Fruit fly (Drosophila melanogaster): Measurements from ENCODE around the gene cv.
A peak's percentile ranks its signal among the peaks of the same experiment; 100 is the strongest.

The cv gene

dm6 chrX:5705899-5706312 is 16.1 kb downstream of the cv start (continued):
- TF ChIP-seq D19A (tag; optimal IDR thresholded peaks at IDR 0.05) (peak; percentile 72), CG10267 (tag; optimal IDR thresholded peaks at IDR 0.05) (peak; percentile 63), kni (GFP tag; optimal IDR thresholded peaks at IDR 0.05) (no peak), CG30020 (tag; optimal IDR thresholded peaks at IDR 0.05) (no peak), CG12299 (tag; optimal IDR thresholded peaks at IDR 0.05) (peak; percentile 48), Kr (GFP tag; optimal IDR thresholded peaks at IDR 0.05) (no peak), gcm2 (GFP tag; optimal IDR thresholded peaks at IDR 0.05) (peak; percentile 15), grau (tag; optimal IDR thresholded peaks at IDR 0.05) (peak; percentile 81), exex (tag; optimal IDR thresholded peaks at IDR 0.05) (peak; percentile 50), CG13894 (tag; optimal IDR thresholded peaks at IDR 0.05) (peak; percentile 95), Dp (GFP tag; optimal IDR thresholded peaks at IDR 0.05) (no peak), nerfin-1 (tag; optimal IDR thresholded peaks at IDR 0.05) (peak; percentile 62), Lim3 (GFP tag; IDR thresholded peaks at IDR 0.05) (peak; percentile 57; the same call in 1 of the 2 replicates), CG31388 (GFP tag; optimal IDR thresholded peaks at IDR 0.05) (peak; percentile 54), MBD-R2 (GFP tag; IDR thresholded peaks at IDR 0.05) (peak; percentile 79), Sry-β (GFP tag; optimal IDR thresholded peaks at IDR 0.05) (no peak), CG17361 (GFP tag; IDR thresholded peaks at IDR 0.05) (peak; percentile 81), Oli (tag; optimal IDR thresholded peaks at IDR 0.05) (peak; percentile 82), CG10654 (GFP tag; optimal IDR thresholded peaks at IDR 0.05) (peak; percentile 71), CG1602 (GFP tag; optimal IDR thresholded peaks at IDR 0.05) (peak; percentile 66), ab (GFP tag; optimal IDR thresholded peaks at IDR 0.05) (no peak), vvl (GFP tag; IDR thresholded peaks at IDR 0.05) (peak; percentile 94), CG18476 (GFP tag; optimal IDR thresholded peaks at IDR 0.05) (peak; percentile 75), CG4730 (GFP tag; IDR thresholded peaks at IDR 0.05) (peak; percentile 88), zf30C (GFP tag; optimal IDR thresholded peaks at IDR 0.05) (peak; percentile 40), Atf6 (GFP tag; IDR thresholded peaks at IDR 0.05) (peak; percentile 92), CG10543 (GFP tag; optimal IDR thresholded peaks at IDR 0.05) (peak; percentile 89), Awh (GFP tag; IDR thresholded peaks at IDR 0.05) (peak; percentile 93), org-1 (GFP tag; optimal IDR thresholded peaks at IDR 0.05) (peak; percentile 84), CG8478 (optimal IDR thresholded peaks at IDR 0.05) (no peak), ind (GFP tag; optimal IDR thresholded peaks at IDR 0.05) (peak; percentile 84), zen2 (GFP tag; IDR thresholded peaks at IDR 0.05; ENCODE audit: partially characterized antibody) (no peak), stwl (tag; optimal IDR thresholded peaks at IDR 0.05) (no peak), sc (optimal IDR thresholded peaks at IDR 0.05) (no peak), sc (GFP tag; optimal IDR thresholded peaks at IDR 0.05) (no peak), CG7271 (tag; optimal IDR thresholded peaks at IDR 0.05) (peak; percentile 2), ara (GFP tag; IDR thresholded peaks at IDR 0.05) (peak; percentile 85), gfzf (GFP tag; optimal IDR thresholded peaks at IDR 0.05) (no peak), bsh (GFP tag; optimal IDR thresholded peaks at IDR 0.05) (peak in 1 of 2 experiments; percentile 61), jing (GFP tag; optimal IDR thresholded peaks at IDR 0.05) (peak; percentile 41), BEAF-32 (GFP tag; optimal IDR thresholded peaks at IDR 0.05) (no peak), CG9609 (GFP tag; optimal IDR thresholded peaks at IDR 0.05) (peak; percentile 29), Spps (tag; optimal IDR thresholded peaks at IDR 0.05) (no peak), Fer2 (tag; optimal IDR thresholded peaks at IDR 0.05) (peak; percentile 47), C15 (GFP tag; IDR thresholded peaks at IDR 0.05) (peak; percentile 78; the same call in 2 of the 3 replicates), CG32532 (GFP tag; IDR thresholded peaks at IDR 0.05) (peak; percentile 96), ranshi (GFP tag; IDR thresholded peaks at IDR 0.05) (peak; percentile 90), B-H1 (GFP tag; IDR thresholded peaks at IDR 0.05) (peak; percentile 89), E2f1 (GFP tag; IDR thresholded peaks at IDR 0.05) (peak; percentile 88), Dfd (GFP tag; optimal IDR thresholded peaks at IDR 0.05) (no peak), CG33557 (GFP tag; optimal IDR thresholded peaks at IDR 0.05) (no peak)
